Worm (Caenorhabditis elegans): Measurements from ENCODE around the gene snrp-200.
A peak's percentile ranks its signal among the peaks of the same experiment; 100 is the strongest.
"Not testable (repeated sequence)": the region's sequence is repeated elsewhere in the genome, so short reads cannot be mapped to it uniquely, and the experiment has no call there.

The snrp-200 gene

DNA sequence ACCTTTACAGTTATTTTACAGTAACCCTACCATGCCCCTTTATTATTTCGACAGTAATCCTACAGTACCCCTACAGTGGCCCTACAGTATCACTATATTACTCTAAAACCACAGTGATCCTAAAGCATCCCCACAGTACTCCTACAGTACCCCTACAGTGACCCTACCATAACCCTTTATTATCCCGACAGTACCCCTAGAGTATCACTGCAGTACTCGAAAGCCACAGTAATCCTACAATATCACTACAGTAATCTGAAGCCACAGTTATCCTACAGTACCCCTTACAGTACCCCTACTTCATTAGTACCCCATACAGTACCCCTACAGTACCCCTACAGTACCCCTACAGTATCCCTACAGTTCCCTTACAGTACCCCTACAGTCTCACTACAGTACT, 27.8 kb upstream of the snrp-200 start:
- no peak for TF ChIP-seq cog-1 (tag; optimal IDR thresholded peaks at IDR 0.05)
- TF ChIP-seq tab-1 (GFP tag; IDR thresholded peaks at IDR 0.05), result no peak

DNA sequence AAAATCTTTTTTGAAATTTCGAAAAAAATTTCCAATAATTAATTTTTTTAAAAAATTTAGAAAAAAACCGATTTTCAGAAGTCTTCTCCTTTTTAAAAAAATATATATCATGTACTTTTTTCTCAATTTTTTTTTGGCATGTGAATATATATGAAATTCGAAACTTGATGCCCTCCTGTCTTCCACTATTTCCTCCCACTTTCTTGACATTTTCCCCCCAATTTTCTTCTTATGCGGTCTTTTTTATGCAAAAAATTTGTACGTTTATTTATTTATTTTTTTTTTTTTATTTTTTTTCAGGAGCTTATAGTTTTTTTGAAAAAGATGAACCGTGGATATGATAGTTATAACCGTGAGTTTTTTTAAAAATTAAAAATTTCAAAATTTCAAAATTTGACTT, 23.8 kb upstream of the snrp-200 start, which contains the start of gene cnp-2:
TSS of gene cnp-2 (plus strand) at position 301 of the 400 bp plus-strand sequence.
- no peak for TF ChIP-seq tab-1 (GFP tag; IDR thresholded peaks at IDR 0.05)
- TF ChIP-seq med-1 (GFP tag; optimal IDR thresholded peaks at IDR 0.05; ENCODE audit: insufficient read depth), result no peak
- no peak for TF ChIP-seq ztf-23 (GFP tag; IDR thresholded peaks at IDR 0.05)
- no peak for TF ChIP-seq flt-1 (GFP tag; IDR thresholded peaks at IDR 0.05)
- no peak for TF ChIP-seq ref-1 (GFP tag; conservative IDR thresholded peaks at IDR 0.05)
- no peak for TF ChIP-seq klf-2 (GFP tag; conservative IDR thresholded peaks at IDR 0.05)
- no peak for TF ChIP-seq cog-1 (tag; optimal IDR thresholded peaks at IDR 0.05)
- TF ChIP-seq ztf-29 (GFP tag; IDR thresholded peaks at IDR 0.05), result no peak
- TF ChIP-seq T22C8.4 (GFP tag; IDR thresholded peaks at IDR 0.05), result no peak

DNA sequence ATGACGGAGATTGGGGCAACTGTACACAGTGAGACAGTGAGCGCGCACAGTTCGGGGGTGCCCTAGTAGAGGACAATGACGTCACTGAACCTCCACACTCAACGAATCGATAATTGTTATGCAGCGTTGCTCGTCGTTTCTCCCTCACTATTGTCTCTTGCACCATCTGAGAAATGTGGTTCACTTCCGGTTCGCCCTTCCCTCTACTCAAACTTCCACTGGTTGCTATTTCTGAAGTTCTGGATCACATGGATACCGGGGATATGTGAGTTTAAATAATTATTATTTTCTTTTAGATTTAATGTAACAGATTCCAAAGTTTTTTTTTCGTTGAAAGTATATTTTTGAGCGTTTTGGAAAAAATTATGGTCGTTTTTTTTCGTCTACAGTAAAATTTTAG, 19.5 kb upstream of the snrp-200 start, which contains the start of the genes Y46G5A.7 and Y46G5A.8:
TSS of gene Y46G5A.7 (minus strand) at position 153 of the 400 bp plus-strand sequence.
TSS of gene Y46G5A.8 (plus strand) at position 159 of the 400 bp plus-strand sequence.
- TF ChIP-seq ztf-29 (GFP tag; IDR thresholded peaks at IDR 0.05) (no peak), ztf-23 (GFP tag; IDR thresholded peaks at IDR 0.05) (no peak), T22C8.4 (GFP tag; IDR thresholded peaks at IDR 0.05) (peak; percentile 58; the same call in 1 of the 2 replicates)

DNA sequence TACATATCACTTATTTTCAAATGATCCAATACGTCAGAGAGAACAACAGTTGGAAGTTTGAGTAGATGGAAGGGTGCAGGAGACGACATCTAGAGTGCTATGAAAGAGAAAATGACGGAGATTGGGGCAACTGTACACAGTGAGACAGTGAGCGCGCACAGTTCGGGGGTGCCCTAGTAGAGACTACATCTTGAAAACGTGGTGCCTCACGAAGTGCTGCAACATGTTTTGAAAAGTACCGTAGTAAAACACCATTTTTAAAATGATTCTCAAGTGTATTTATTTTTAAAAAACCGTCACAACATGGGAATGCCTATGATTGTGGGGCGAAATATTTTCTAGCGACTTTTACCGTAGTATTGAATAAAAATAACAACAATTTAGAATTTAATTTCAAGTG, 17.0 kb upstream of the snrp-200 start, which contains the start of gene Y46G5A.39:
TSS of gene Y46G5A.39 (minus strand) at position 101 of the 400 bp plus-strand sequence.
- not testable (repeated sequence) for TF ChIP-seq ztf-29 (GFP tag; IDR thresholded peaks at IDR 0.05); ref-1 (GFP tag; conservative IDR thresholded peaks at IDR 0.05); flt-1 (GFP tag; IDR thresholded peaks at IDR 0.05)

DNA sequence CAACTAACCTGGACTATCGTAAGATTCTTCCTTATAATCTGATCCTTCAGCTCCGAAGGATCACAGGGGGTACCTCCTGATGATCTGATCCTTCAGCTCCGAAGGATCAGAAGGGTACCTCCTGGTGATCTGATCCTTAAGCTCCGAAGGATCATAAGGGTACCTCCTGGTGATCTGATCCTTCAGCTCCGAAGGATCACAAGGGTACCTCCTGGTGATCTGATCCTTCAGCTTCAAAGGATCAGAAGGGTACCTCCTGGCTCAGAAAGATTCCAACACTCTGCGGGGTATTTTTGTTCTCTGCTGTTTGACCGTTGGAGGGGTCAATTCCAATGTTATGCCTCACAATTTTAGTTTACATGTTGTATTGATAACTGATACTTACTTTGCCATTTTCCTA, 13.0 kb upstream of the snrp-200 start:
- TF ChIP-seq tab-1 (GFP tag; IDR thresholded peaks at IDR 0.05), result 0 out of 2 replicates have a peak, but pooled peaks have one; percentile 63

DNA sequence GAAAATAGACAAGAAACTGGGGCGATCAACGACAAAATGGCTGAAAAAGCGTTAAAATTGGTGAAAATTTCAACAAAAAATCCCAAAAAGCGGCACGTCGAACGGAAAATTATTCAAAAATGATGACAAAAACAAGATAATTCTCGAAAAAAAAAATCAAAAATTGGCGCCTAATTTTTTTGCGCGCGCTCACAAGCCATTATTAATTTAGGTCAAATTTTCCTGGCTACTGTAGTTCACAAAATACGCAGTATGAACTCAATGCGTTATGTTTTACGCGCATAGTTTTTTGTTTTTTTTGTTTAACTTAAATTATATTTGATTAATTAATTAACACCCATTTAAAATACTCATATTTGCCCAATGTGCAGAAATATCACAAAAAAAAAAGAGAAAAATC, 2.6 kb upstream of the snrp-200 start:
- TF ChIP-seq cog-1 (tag; optimal IDR thresholded peaks at IDR 0.05), result no peak
- no peak for TF ChIP-seq T22C8.4 (GFP tag; IDR thresholded peaks at IDR 0.05)
- no peak for TF ChIP-seq ztf-29 (GFP tag; IDR thresholded peaks at IDR 0.05)
- no peak for TF ChIP-seq ztf-23 (GFP tag; IDR thresholded peaks at IDR 0.05)
- no peak for TF ChIP-seq klf-2 (GFP tag; conservative IDR thresholded peaks at IDR 0.05)
- no peak for TF ChIP-seq flt-1 (GFP tag; IDR thresholded peaks at IDR 0.05)
- no peak for TF ChIP-seq ref-1 (GFP tag; conservative IDR thresholded peaks at IDR 0.05)
- no peak for TF ChIP-seq med-1 (GFP tag; optimal IDR thresholded peaks at IDR 0.05; ENCODE audit: insufficient read depth)
- TF ChIP-seq tab-1 (GFP tag; IDR thresholded peaks at IDR 0.05), result no peak

DNA sequence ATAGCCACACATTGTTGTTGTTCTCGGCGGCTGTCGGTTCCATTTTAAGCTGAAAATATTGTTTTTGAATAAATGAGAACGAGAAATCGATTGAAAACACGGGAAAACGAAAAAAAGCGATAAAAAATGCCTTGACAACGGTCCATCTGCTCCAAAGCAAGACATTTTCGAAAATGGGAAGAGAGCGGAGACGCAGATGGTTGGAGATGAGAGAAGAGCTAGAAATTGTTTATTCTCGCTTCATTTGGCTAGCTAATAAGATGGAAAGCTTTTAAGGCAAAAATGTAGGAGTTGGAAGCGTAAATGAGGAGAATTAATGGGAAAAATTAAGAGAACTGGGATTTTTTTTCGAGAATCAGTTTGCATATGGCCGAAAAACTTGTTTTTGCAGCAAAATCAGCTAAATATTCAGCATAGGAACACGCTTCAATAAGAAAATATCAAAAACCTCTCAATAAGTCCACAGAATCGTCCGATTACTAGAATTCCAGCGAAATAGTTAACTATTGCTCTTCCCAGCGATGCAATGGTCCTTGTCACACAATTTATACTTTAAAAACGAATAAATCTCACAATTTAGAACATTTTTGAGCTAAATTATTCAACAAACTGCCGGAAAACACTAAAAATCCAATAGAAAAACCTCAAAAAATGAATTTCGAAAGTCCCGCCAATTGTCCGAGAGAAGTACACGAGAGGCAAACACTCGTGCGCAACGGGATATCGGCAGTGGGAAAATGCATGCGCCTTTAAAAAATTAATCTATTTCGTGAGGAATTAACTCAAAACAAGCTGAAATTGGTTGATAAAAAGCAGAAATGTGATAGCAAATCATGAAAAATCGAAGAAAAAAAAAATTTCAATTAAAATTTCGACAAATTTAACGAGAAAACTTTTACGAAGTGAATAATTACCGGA, 1.8 kb upstream of the snrp-200 start, which contains the start of gene pisy-1:
TSS of gene pisy-1 (minus strand) at position 51 of the 918 bp plus-strand sequence.
- TF ChIP-seq ztf-23 (GFP tag; IDR thresholded peaks at IDR 0.05) (no peak), cog-1 (tag; optimal IDR thresholded peaks at IDR 0.05) (peak; percentile 19)

DNA sequence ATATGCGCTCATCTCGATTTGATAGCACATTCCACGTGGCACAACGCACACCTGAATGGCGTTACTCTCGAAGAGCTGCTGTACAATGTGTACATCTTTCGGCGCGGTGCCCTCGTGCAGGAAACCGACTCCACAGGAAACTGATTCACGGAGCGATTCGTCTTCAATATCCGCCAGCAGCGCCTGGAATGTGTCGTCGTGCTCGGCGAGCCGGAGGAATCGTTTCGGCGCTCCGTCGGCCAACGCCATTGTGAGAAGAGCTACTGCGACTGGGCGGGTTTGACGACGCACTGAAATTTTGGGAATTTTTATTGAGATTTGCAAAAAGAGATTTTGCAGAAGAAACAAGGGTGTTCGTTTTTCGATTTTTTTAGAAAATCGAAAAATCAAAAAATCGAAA, 6.8 kb downstream of the snrp-200 start:
- TF ChIP-seq ref-1 (GFP tag; conservative IDR thresholded peaks at IDR 0.05), result no peak
- TF ChIP-seq flt-1 (GFP tag; IDR thresholded peaks at IDR 0.05), result no peak
- no peak for TF ChIP-seq klf-2 (GFP tag; conservative IDR thresholded peaks at IDR 0.05)
- TF ChIP-seq med-1 (GFP tag; optimal IDR thresholded peaks at IDR 0.05; ENCODE audit: insufficient read depth), result no peak
- no peak for TF ChIP-seq T22C8.4 (GFP tag; IDR thresholded peaks at IDR 0.05)
- TF ChIP-seq tab-1 (GFP tag; IDR thresholded peaks at IDR 0.05), result no peak

DNA sequence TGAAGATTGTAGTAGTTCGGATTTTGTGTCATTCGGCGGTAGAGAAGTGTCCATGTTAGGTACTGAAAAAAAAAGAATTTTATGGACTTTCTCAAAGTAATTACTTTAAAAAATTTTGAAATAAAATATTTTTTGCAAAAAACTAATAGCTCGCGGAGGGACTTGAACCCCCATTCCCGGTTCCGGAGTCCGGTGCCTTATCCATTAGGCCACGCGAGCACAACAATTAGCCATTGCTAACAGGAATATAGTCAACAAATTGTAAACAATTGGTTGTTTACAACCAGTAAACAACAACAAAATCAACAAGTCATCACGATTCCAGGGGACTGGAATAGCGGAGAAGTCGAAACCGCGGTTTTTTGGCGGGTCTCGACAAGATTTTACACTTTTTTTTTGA, 8.1 kb downstream of the snrp-200 start:
- TF ChIP-seq klf-2 (GFP tag; conservative IDR thresholded peaks at IDR 0.05) (no peak), tab-1 (GFP tag; IDR thresholded peaks at IDR 0.05) (no peak), cog-1 (tag; optimal IDR thresholded peaks at IDR 0.05) (no peak), med-1 (GFP tag; optimal IDR thresholded peaks at IDR 0.05; ENCODE audit: insufficient read depth) (no peak), flt-1 (GFP tag; IDR thresholded peaks at IDR 0.05) (no peak), ref-1 (GFP tag; conservative IDR thresholded peaks at IDR 0.05) (no peak), T22C8.4 (GFP tag; IDR thresholded peaks at IDR 0.05) (no peak), ztf-23 (GFP tag; IDR thresholded peaks at IDR 0.05) (no peak), ztf-29 (GFP tag; IDR thresholded peaks at IDR 0.05) (no peak)

DNA sequence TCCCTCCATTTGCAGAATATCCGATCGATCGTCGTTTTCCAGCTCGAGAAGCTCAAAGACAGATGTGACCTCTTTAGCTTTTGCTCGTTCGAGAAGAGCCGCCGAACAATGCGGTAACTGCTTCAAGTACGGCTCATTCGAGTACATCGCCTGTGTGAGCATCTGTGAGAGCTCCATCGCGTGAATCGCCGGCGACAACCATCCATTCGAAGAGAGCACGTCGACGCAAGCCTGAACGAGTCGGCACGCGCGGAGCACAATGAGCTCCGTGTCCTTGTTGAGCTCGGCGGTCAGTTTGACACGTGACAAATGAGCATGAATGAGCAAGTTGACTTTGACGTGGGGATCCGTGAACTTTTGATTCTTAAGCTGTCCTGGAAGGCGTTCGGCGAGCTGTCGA, 8.8 kb downstream of the snrp-200 start:
- TF ChIP-seq T22C8.4 (GFP tag; IDR thresholded peaks at IDR 0.05) (no peak), ref-1 (GFP tag; conservative IDR thresholded peaks at IDR 0.05) (no peak), tab-1 (GFP tag; IDR thresholded peaks at IDR 0.05) (no peak), med-1 (GFP tag; optimal IDR thresholded peaks at IDR 0.05; ENCODE audit: insufficient read depth) (no peak), ztf-23 (GFP tag; IDR thresholded peaks at IDR 0.05) (no peak), flt-1 (GFP tag; IDR thresholded peaks at IDR 0.05) (no peak), cog-1 (tag; optimal IDR thresholded peaks at IDR 0.05) (no peak), klf-2 (GFP tag; conservative IDR thresholded peaks at IDR 0.05) (no peak), ztf-29 (GFP tag; IDR thresholded peaks at IDR 0.05) (no peak)

Measured in whole organism, midembryonic.